Worm (Caenorhabditis elegans): Measurements from ENCODE around the gene T05C12.1.

ce11 chrII:8173449-8173848, at the start of gene T05C12.1, which contains the start of gene decr-1.3:
- no peak for TF ChIP-seq him-1 (tag; optimal IDR thresholded peaks at IDR 0.05)
- TF ChIP-seq dao-5 (tag; optimal IDR thresholded peaks at IDR 0.05) = no peak
